Worm (Caenorhabditis elegans) whole organism, midembryonic: ENCODE data around the gene prp-19.

ENCODE experiments used
- T22C8.4 ChIP-seq: fragments of 200-800 bp; sonication (Bioruptor generic); IDR thresholded peaks from 2 replicates; pipeline ENCODE4 v1.3.6; 2022; ENCODE audit warnings: missing genetic modification characterization, missing compliant biosample characterization
- cog-1 ChIP-seq: sonication (generic microtip); optimal IDR thresholded peaks from 2 replicates; lab custom pipeline; 2016; ENCODE audit warnings: missing genetic modification characterization, missing compliant biosample characterization
- flt-1 ChIP-seq: fragments of 200-800 bp; sonication (Bioruptor generic); IDR thresholded peaks from 2 replicates; pipeline ENCODE4 v1.3.6; 2022; ENCODE audit warnings: missing genetic modification characterization, missing compliant biosample characterization
- med-1 ChIP-seq: sonication (generic microtip); optimal IDR thresholded peaks from 2 replicates; lab custom pipeline; 2017; ENCODE audit warnings: missing genetic modification characterization, mild to moderate bottlenecking, missing compliant biosample characterization, antibody characterized with exemption, missing genetic modification reagents; ENCODE audit not compliant: insufficient read depth
- tab-1 ChIP-seq: fragments of 200-800 bp; sonication (Bioruptor generic); IDR thresholded peaks from 2 replicates; pipeline ENCODE4 v1.3.6; 2022; ENCODE audit warnings: missing genetic modification characterization, missing compliant biosample characterization
- ztf-23 ChIP-seq: fragments of 200-800 bp; sonication (Bioruptor generic); IDR thresholded peaks from 2 replicates; pipeline ENCODE4 v1.3.6; 2022; ENCODE audit warnings: missing genetic modification reagents, missing genetic modification characterization, missing compliant biosample characterization

DNA sequence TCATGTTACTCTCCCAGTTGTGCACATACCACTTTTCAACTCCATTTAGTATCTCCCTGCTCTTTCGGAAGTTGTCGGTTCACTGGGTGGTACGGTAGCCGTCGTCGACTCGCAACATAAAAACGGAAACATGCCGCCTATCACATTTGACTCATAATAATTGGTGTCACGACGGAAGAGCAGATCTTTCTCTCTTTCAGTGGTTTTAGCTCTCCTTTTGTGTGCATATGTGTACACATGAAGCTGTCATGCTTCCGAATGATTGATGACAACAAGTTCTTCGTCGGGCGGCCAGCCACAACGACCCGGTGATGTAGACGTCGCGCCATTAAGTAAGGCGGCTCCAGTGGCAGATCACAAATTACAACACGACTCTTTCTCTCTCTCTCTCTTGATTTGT lies 46.1 kb downstream of the prp-19 start:
- no peak for TF ChIP-seq ztf-23
- no peak for TF ChIP-seq flt-1 (GFP tag; lab: Robert Waterston, UW)
- TF ChIP-seq med-1 (GFP tag; lab: Kevin White, UChicago): no peak
- TF ChIP-seq cog-1 (tag; lab: Kevin White, UChicago): no peak
- no peak for TF ChIP-seq tab-1 (GFP tag; lab: Robert Waterston, UW)
- no peak for TF ChIP-seq T22C8.4 (GFP tag; lab: Robert Waterston, UW)
